Worm (Caenorhabditis elegans): Measurements from ENCODE around the gene R02F2.6.

DNA sequence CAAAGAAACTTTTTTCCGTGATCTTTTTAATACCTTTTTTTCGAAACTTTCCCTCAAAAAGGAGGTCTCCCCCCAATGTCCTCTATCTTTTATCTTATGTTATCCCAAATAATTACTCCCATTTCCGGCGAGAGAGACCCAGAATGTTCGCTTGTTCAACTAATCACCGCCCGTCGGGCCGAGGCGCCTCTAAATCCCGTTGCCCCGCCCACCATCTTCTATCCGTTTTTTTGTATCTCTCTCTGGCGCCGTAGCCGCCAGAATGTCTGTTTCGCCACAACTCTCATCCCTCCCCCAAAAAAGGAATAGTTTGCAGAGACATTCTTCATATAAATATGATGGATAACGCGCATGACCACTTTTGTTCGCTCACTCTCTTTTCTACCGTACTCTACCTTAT is 6.0 kb downstream of the R02F2.6 start:
- TF ChIP-seq mdl-1 (tag; optimal IDR thresholded peaks at IDR 0.05) (peak in 1 of 2 experiments; percentile 74), nhr-25 (tag; optimal IDR thresholded peaks at IDR 0.05; ENCODE audit: borderline replicate concordance, insufficient read depth) (no peak), lin-13 (GFP tag; optimal IDR thresholded peaks at IDR 0.05) (no peak), nhr-11 (tag; optimal IDR thresholded peaks at IDR 0.05) (no peak)
